Worm (Caenorhabditis elegans): ENCODE results near the gene srsx-16.
A peak's percentile ranks its signal among the peaks of the same experiment; 100 is the strongest.

The srsx-16 gene

ce11 chrIV:5592956-5593355 is 26.6 kb downstream of the srsx-16 start (continued):
- TF ChIP-seq xbp-1 (tag; optimal IDR thresholded peaks at IDR 0.05) (no peak), hlh-17 (GFP tag; optimal IDR thresholded peaks at IDR 0.05; ENCODE audit: borderline replicate concordance) (no peak), pag-3 (tag; optimal IDR thresholded peaks at IDR 0.05; ENCODE audit: borderline replicate concordance, insufficient read depth) (no peak), dpl-1 (GFP tag; optimal IDR thresholded peaks at IDR 0.05) (no peak), alr-1 (tag; optimal IDR thresholded peaks at IDR 0.05; ENCODE audit: borderline replicate concordance) (no peak), nhr-84 (tag; optimal IDR thresholded peaks at IDR 0.05) (no peak), mep-1 (tag; optimal IDR thresholded peaks at IDR 0.05) (no peak), nhr-71 (tag; optimal IDR thresholded peaks at IDR 0.05) (peak; percentile 15), ceh-82 (tag; optimal IDR thresholded peaks at IDR 0.05) (no peak), irx-1 (tag; optimal IDR thresholded peaks at IDR 0.05) (no peak), nhr-28 (tag; optimal IDR thresholded peaks at IDR 0.05) (no peak)

- TF ChIP-seq dpl-1 (GFP tag; optimal IDR thresholded peaks at IDR 0.05) (peak; percentile 8 to 65 (median 44)), F16B12.6 (tag; optimal IDR thresholded peaks at IDR 0.05) (no peak), irx-1 (tag; optimal IDR thresholded peaks at IDR 0.05) (peak; percentile 89), C34B4.2 (tag; optimal IDR thresholded peaks at IDR 0.05) (no peak), mef-2 (tag; optimal IDR thresholded peaks at IDR 0.05) (no peak), elt-2 (tag; optimal IDR thresholded peaks at IDR 0.05) (peak; percentile 82), lin-35 (GFP tag; optimal IDR thresholded peaks at IDR 0.05) (peak; percentile 5 to 89), lin-39 (tag; optimal IDR thresholded peaks at IDR 0.05) (peak; percentile 66), rnt-1 (tag; optimal IDR thresholded peaks at IDR 0.05) (peak; percentile 53), lin-13 (GFP tag; optimal IDR thresholded peaks at IDR 0.05) (peak; percentile 82), nhr-85 (tag) (peak; percentile 100), nhr-237 (tag; optimal IDR thresholded peaks at IDR 0.05) (no peak), ztf-11 (tag; optimal IDR thresholded peaks at IDR 0.05) (no peak), ceh-88 (GFP tag; IDR thresholded peaks at IDR 0.05) (peak; percentile 67), dsc-1 (tag; optimal IDR thresholded peaks at IDR 0.05) (no peak), ceh-82 (tag; optimal IDR thresholded peaks at IDR 0.05) (no peak), pqm-1 (tag; optimal IDR thresholded peaks at IDR 0.05) (no peak), nhr-84 (tag; optimal IDR thresholded peaks at IDR 0.05) (no peak), zip-4 (GFP tag; optimal IDR thresholded peaks at IDR 0.05) (no peak), nhr-71 (tag; optimal IDR thresholded peaks at IDR 0.05) (peak; percentile 96), alr-1 (tag; optimal IDR thresholded peaks at IDR 0.05; ENCODE audit: borderline replicate concordance) (no peak), unc-62 (GFP tag; optimal IDR thresholded peaks at IDR 0.05) (no peak), lsy-2 (tag; optimal IDR thresholded peaks at IDR 0.05) (peak; percentile 68 to 86), sptf-1 (tag; optimal IDR thresholded peaks at IDR 0.05) (no peak), snpc-4 (tag; optimal IDR thresholded peaks at IDR 0.05) (peak; percentile 24), nhr-77 (tag; optimal IDR thresholded peaks at IDR 0.05) (peak; percentile 42), nhr-12 (tag; optimal IDR thresholded peaks at IDR 0.05) (no peak), ets-5 (GFP tag; IDR thresholded peaks at IDR 0.05) (no peak), lin-14 (GFP tag; optimal IDR thresholded peaks at IDR 0.05) (peak; percentile 97), jun-1 (tag; optimal IDR thresholded peaks at IDR 0.05) (peak; percentile 22), pag-3 (tag; optimal IDR thresholded peaks at IDR 0.05; ENCODE audit: borderline replicate concordance, insufficient read depth) (peak; percentile 66), unc-86 (tag; optimal IDR thresholded peaks at IDR 0.05) (no peak), swsn-7 (tag; optimal IDR thresholded peaks at IDR 0.05) (peak; percentile 39), egl-13 (tag; optimal IDR thresholded peaks at IDR 0.05) (no peak), fkh-10 (GFP tag; optimal IDR thresholded peaks at IDR 0.05) (no peak), isw-1 (GFP tag; IDR thresholded peaks at IDR 0.05) (no peak), egl-27 (tag; optimal IDR thresholded peaks at IDR 0.05) (no peak), aha-1 (tag; optimal IDR thresholded peaks at IDR 0.05) (no peak), C04F5.9 (tag; optimal IDR thresholded peaks at IDR 0.05) (peak; percentile 6), C16A3.4 (tag; optimal IDR thresholded peaks at IDR 0.05) (peak; percentile 72), aly-2 (tag; optimal IDR thresholded peaks at IDR 0.05) (no peak), elt-3 (tag; optimal IDR thresholded peaks at IDR 0.05) (peak in 3 of 6 experiments; percentile 37 to 88 (median 76)), ceh-90 (tag; optimal IDR thresholded peaks at IDR 0.05) (no peak), efl-3 (GFP tag; optimal IDR thresholded peaks at IDR 0.05) (no peak), nhr-11 (tag; optimal IDR thresholded peaks at IDR 0.05) (peak; percentile 24), fkh-4 (tag; optimal IDR thresholded peaks at IDR 0.05; ENCODE audit: borderline replicate concordance) (no peak)
These were observed 28.4 kb downstream of the srsx-16 start for ce11 chrIV:5591134-5591533.

Data from whole organism, L1 larva.